Fruit fly (Drosophila melanogaster) whole organism, embryonic: ENCODE results near the gene CG42815.

Experiments
- Awh ChIP-seq: fragments of 200-800 bp; sonication (Bioruptor generic); IDR thresholded peaks from 2 replicates; pipeline ENCODE4, ENCODE4 v1.3.6; 2022; ENCODE audit warnings: missing biosample characterization, missing genetic modification characterization
- CG10565 ChIP-seq: fragments of 200-800 bp; sonication (Bioruptor generic); optimal IDR thresholded peaks from 3 replicates; lab custom pipeline; 2016; ENCODE audit warnings: missing biosample characterization, mild to moderate bottlenecking, missing genetic modification characterization
- CG17802 ChIP-seq: fragments of 200-800 bp; sonication (Bioruptor generic); optimal IDR thresholded peaks from 2 replicates; lab custom pipeline; 2018; ENCODE audit warnings: missing biosample characterization, mild to moderate bottlenecking, missing genetic modification characterization, moderate library complexity

- TF ChIP-seq CG17802: no peak
- no peak for TF ChIP-seq Awh (GFP tag; lab: Robert Waterston, UW)
- no peak for TF ChIP-seq CG10565
Observed at dm6 chr3L:17791495-17791894, 209 bp upstream of the CG42815 start.
